Fruit fly (Drosophila melanogaster): ENCODE results near the gene CG32795.

CG32795 gene

dm6 chrX:2744042-2744441, 46.3 kb downstream of the CG32795 start, which contains the start of gene Syx4 (continued):
- TF ChIP-seq Kr (GFP tag; optimal IDR thresholded peaks at IDR 0.05) = no peak
- TF ChIP-seq CG7928 (GFP tag; optimal IDR thresholded peaks at IDR 0.05) = peak; percentile 63
- TF ChIP-seq ac (GFP tag; optimal IDR thresholded peaks at IDR 0.05) = no peak
- peak; percentile 68 for TF ChIP-seq ssp (GFP tag; IDR thresholded peaks at IDR 0.05)
- peak; percentile 92 for TF ChIP-seq mam (GFP tag; optimal IDR thresholded peaks at IDR 0.05)
- no peak for TF ChIP-seq h (optimal IDR thresholded peaks at IDR 0.05)
- TF ChIP-seq gem (tag; optimal IDR thresholded peaks at IDR 0.05) = peak; percentile 94
- peak; percentile 59 for TF ChIP-seq CG14965 (GFP tag; optimal IDR thresholded peaks at IDR 0.05; ENCODE audit: borderline replicate concordance)
- TF ChIP-seq CG1024 (GFP tag; IDR thresholded peaks at IDR 0.05) = peak; percentile 73
- TF ChIP-seq tap (tag; optimal IDR thresholded peaks at IDR 0.05) = peak; percentile 93
- peak; percentile 84 for TF ChIP-seq luna (GFP tag; optimal IDR thresholded peaks at IDR 0.05)
- TF ChIP-seq Dll (GFP tag; IDR thresholded peaks at IDR 0.05; ENCODE audit: partially characterized antibody) = no peak
- TF ChIP-seq CG11695 (GFP tag; IDR thresholded peaks at IDR 0.05) = peak; percentile 94
- peak; percentile 92 for TF ChIP-seq org-1 (GFP tag; optimal IDR thresholded peaks at IDR 0.05)
- peak; percentile 78 for TF ChIP-seq CG4424 (GFP tag; optimal IDR thresholded peaks at IDR 0.05)
- peak; percentile 87 for TF ChIP-seq CG2712 (tag; optimal IDR thresholded peaks at IDR 0.05)
- peak; percentile 52 for TF ChIP-seq zen (tag; optimal IDR thresholded peaks at IDR 0.05)
- TF ChIP-seq Med (GFP tag) = peak; percentile 99
- peak; percentile 91 for TF ChIP-seq Oli (tag; optimal IDR thresholded peaks at IDR 0.05)
- peak; percentile 91 for TF ChIP-seq CG15514 (GFP tag; optimal IDR thresholded peaks at IDR 0.05)
- TF ChIP-seq CG4617 (GFP tag; optimal IDR thresholded peaks at IDR 0.05; ENCODE audit: borderline replicate concordance) = peak; percentile 46
- peak in 1 of 3 experiments; percentile 53 for TF ChIP-seq lola (GFP tag; optimal IDR thresholded peaks at IDR 0.05)
- TF ChIP-seq sens-2 (GFP tag; IDR thresholded peaks at IDR 0.05) = peak; percentile 80
- peak; percentile 72; the same call in 1 of the 2 replicates for TF ChIP-seq MBD-R2 (GFP tag; IDR thresholded peaks at IDR 0.05)
- TF ChIP-seq Camta (GFP tag; optimal IDR thresholded peaks at IDR 0.05) = peak; percentile 84
- peak; percentile 60; the same call in 2 of the 3 replicates for TF ChIP-seq sr (GFP tag; IDR thresholded peaks at IDR 0.05)
- TF ChIP-seq CG15479 (GFP tag; optimal IDR thresholded peaks at IDR 0.05) = no peak
- peak; percentile 82 for TF ChIP-seq CG12155 (GFP tag; optimal IDR thresholded peaks at IDR 0.05)
- peak; percentile 95 for TF ChIP-seq CG7839 (tag; optimal IDR thresholded peaks at IDR 0.05)
- peak; percentile 88 for TF ChIP-seq Ada2b (GFP tag; IDR thresholded peaks at IDR 0.05)
- peak; percentile 92 for TF ChIP-seq dysf (GFP tag; IDR thresholded peaks at IDR 0.05)
- peak; percentile 77 for TF ChIP-seq CG1792 (GFP tag; optimal IDR thresholded peaks at IDR 0.05)
- no peak for TF ChIP-seq Neu2 (GFP tag; optimal IDR thresholded peaks at IDR 0.05; ENCODE audit: borderline replicate concordance)
- TF ChIP-seq fd96Cb (tag; optimal IDR thresholded peaks at IDR 0.05) = peak; percentile 87
- peak; percentile 79 for TF ChIP-seq sd (tag; optimal IDR thresholded peaks at IDR 0.05)
- TF ChIP-seq CG2120 (GFP tag; optimal IDR thresholded peaks at IDR 0.05) = peak; percentile 97
- TF ChIP-seq CG2875 (GFP tag; optimal IDR thresholded peaks at IDR 0.05) = peak; percentile 79
- TF ChIP-seq Asciz (GFP tag; optimal IDR thresholded peaks at IDR 0.05) = peak; percentile 90
- TF ChIP-seq CG6854 (GFP tag; optimal IDR thresholded peaks at IDR 0.05) = peak; percentile 91
- TF ChIP-seq maf-S (GFP tag; optimal IDR thresholded peaks at IDR 0.05) = peak; percentile 84
- peak; percentile 86 for TF ChIP-seq CG9727 (GFP tag; optimal IDR thresholded peaks at IDR 0.05)
- TF ChIP-seq kah (GFP tag; optimal IDR thresholded peaks at IDR 0.05) = peak; percentile 82
- peak; percentile 96 for TF ChIP-seq Fer1 (GFP tag; optimal IDR thresholded peaks at IDR 0.05)
- peak; percentile 65 for TF ChIP-seq Poxn (GFP tag; IDR thresholded peaks at IDR 0.05)
- peak; percentile 81 for TF ChIP-seq Ssrp (tag; optimal IDR thresholded peaks at IDR 0.05)
- peak; percentile 77 for TF ChIP-seq CG9437 (GFP tag; optimal IDR thresholded peaks at IDR 0.05)
- peak; percentile 64; the same call in 1 of the 2 replicates for TF ChIP-seq Adf1 (GFP tag; IDR thresholded peaks at IDR 0.05)
- TF ChIP-seq Dek (tag; optimal IDR thresholded peaks at IDR 0.05) = peak; percentile 92
- TF ChIP-seq pita (GFP tag; optimal IDR thresholded peaks at IDR 0.05) = no peak
- peak; percentile 78 for TF ChIP-seq al (GFP tag; IDR thresholded peaks at IDR 0.05)
- peak; percentile 26; the same call in 1 of the 2 replicates for TF ChIP-seq dati (GFP tag; IDR thresholded peaks at IDR 0.05)

All from whole organism, embryonic.